Fruit fly (Drosophila melanogaster) whole organism, embryonic: ENCODE data around the gene CG12493.

Experiments used
- Antp ChIP-seq: fragments of 200-800 bp; sonication (Bioruptor generic); optimal IDR thresholded peaks from 3 replicates; lab custom pipeline; 2016; ENCODE audit warnings: missing biosample characterization, missing genetic modification characterization
- CG10321 ChIP-seq: fragments of 200-800 bp; sonication (Bioruptor generic); IDR thresholded peaks from 2 replicates; pipeline ENCODE4 v1.3.6; 2022; ENCODE audit warnings: missing biosample characterization, missing genetic modification characterization
- CG10959 ChIP-seq: fragments of 200-800 bp; sonication (Bioruptor generic); IDR thresholded peaks from 2 replicates; pipeline ENCODE4 v1.3.6; 2022; ENCODE audit warnings: missing biosample characterization, missing genetic modification characterization
- CG10979 ChIP-seq: fragments of 200-800 bp; sonication (Bioruptor generic); optimal IDR thresholded peaks from 2 replicates; lab custom pipeline; 2018; ENCODE audit warnings: missing biosample characterization, mild to moderate bottlenecking, missing genetic modification characterization, moderate library complexity
- CG11398 ChIP-seq: fragments of 200-800 bp; sonication (Bioruptor generic); optimal IDR thresholded peaks from 2 replicates; lab custom pipeline; 2016; ENCODE audit warnings: missing biosample characterization, missing genetic modification characterization
- CG13287 ChIP-seq: fragments of 200-800 bp; sonication (Bioruptor generic); IDR thresholded peaks from 2 replicates; pipeline ENCODE4 v1.3.6; 2022; ENCODE audit warnings: missing biosample characterization, missing genetic modification characterization; ENCODE audit not compliant: partially characterized antibody
- CG14050 ChIP-seq: fragments of 200-800 bp; sonication (Bioruptor generic); IDR thresholded peaks from 3 replicates; pipeline ENCODE4 v1.3.6; 2022; ENCODE audit warnings: missing biosample characterization, missing genetic modification characterization
- CG1529 ChIP-seq: fragments of 200-800 bp; sonication (Bioruptor generic); optimal IDR thresholded peaks from 3 replicates; lab custom pipeline; 2018; ENCODE audit warnings: missing biosample characterization, missing genetic modification characterization
- CG1792 ChIP-seq: fragments of 200-800 bp; sonication (Bioruptor generic); optimal IDR thresholded peaks from 2 replicates; lab custom pipeline; 2016; ENCODE audit warnings: missing biosample characterization, missing genetic modification characterization
- CG2202 ChIP-seq: fragments of 200-800 bp; sonication (Bioruptor generic); optimal IDR thresholded peaks from 2 replicates; lab custom pipeline; 2018; ENCODE audit warnings: missing biosample characterization, mild to moderate bottlenecking, missing genetic modification characterization
- CG2678 ChIP-seq: fragments of 200-800 bp; sonication (Bioruptor generic); optimal IDR thresholded peaks from 3 replicates; lab custom pipeline; 2019; ENCODE audit warnings: missing biosample characterization, mild to moderate bottlenecking, missing genetic modification characterization, moderate library complexity
- CG30020 ChIP-seq: fragments of 200-800 bp; optimal IDR thresholded peaks from 2 replicates; lab custom pipeline; 2019; ENCODE audit warnings: missing biosample characterization, mild to moderate bottlenecking, missing genetic modification characterization, moderate library complexity
- CG6272 ChIP-seq: fragments of 200-800 bp; sonication (Bioruptor generic); IDR thresholded peaks from 2 replicates; pipeline ENCODE4 v1.3.6; 2022; ENCODE audit warnings: missing biosample characterization, missing genetic modification characterization
- CG8281 ChIP-seq: fragments of 200-800 bp; sonication (Bioruptor generic); optimal IDR thresholded peaks from 2 replicates; lab custom pipeline; 2018; ENCODE audit warnings: missing biosample characterization, mild to moderate bottlenecking, missing genetic modification characterization, moderate library complexity
- CG8924 ChIP-seq: fragments of 200-800 bp; optimal IDR thresholded peaks from 3 replicates; lab custom pipeline; 2019; ENCODE audit warnings: missing biosample characterization, mild to moderate bottlenecking, missing genetic modification characterization, moderate library complexity
- CG9215 ChIP-seq: fragments of 200-800 bp; sonication (Bioruptor generic); IDR thresholded peaks from 2 replicates; pipeline ENCODE4 v1.3.6; 2022; ENCODE audit warnings: missing biosample characterization, missing genetic modification characterization
- CG9609 ChIP-seq: fragments of 200-800 bp; sonication (Bioruptor generic); optimal IDR thresholded peaks from 3 replicates; lab custom pipeline; 2016; ENCODE audit warnings: missing biosample characterization, missing genetic modification characterization
- CTCF ChIP-seq: fragments of 200-800 bp; sonication (Bioruptor generic); optimal IDR thresholded peaks from 2 replicates; lab custom pipeline; 2017; ENCODE audit warnings: missing biosample characterization, mild to moderate bottlenecking, missing genetic modification characterization, moderate library complexity
- Dbx ChIP-seq: fragments of 200-800 bp; sonication (Bioruptor generic); IDR thresholded peaks from 3 replicates; pipeline ENCODE4 v1.3.6; 2022; ENCODE audit warnings: missing biosample characterization, missing genetic modification characterization
- Doc2 ChIP-seq: fragments of 200-800 bp; sonication (Bioruptor generic); IDR thresholded peaks from 2 replicates; pipeline ENCODE4 v1.3.6; 2022; ENCODE audit warnings: missing biosample characterization, missing genetic modification characterization
- Hr39 ChIP-seq: fragments of >200 bp; optimal IDR thresholded peaks from 2 replicates; lab custom pipeline; 2017
- Lpt ChIP-seq: fragments of >200 bp; optimal IDR thresholded peaks from 2 replicates; lab custom pipeline; 2018; ENCODE audit warnings: missing biosample characterization, missing genetic modification characterization
- Med ChIP-seq: fragments of 200-800 bp; sonication (Bioruptor generic); peaks from one replicate; lab custom pipeline; 2016; ENCODE audit warnings: missing biosample characterization, missing genetic modification characterization, mild to moderate bottlenecking, inconsistent platforms, moderate library complexity
- Mes4 ChIP-seq: fragments of 200-800 bp; sonication (Bioruptor generic); optimal IDR thresholded peaks from 2 replicates; lab custom pipeline; 2016; ENCODE audit warnings: missing biosample characterization, missing genetic modification characterization
- NFAT ChIP-seq: fragments of 200-800 bp; sonication (Bioruptor generic); IDR thresholded peaks from 2 replicates; pipeline ENCODE4 v1.3.6; 2022; ENCODE audit warnings: missing biosample characterization, missing genetic modification characterization
- Opbp ChIP-seq: fragments of 200-800 bp; sonication (Bioruptor generic); IDR thresholded peaks from 3 replicates; pipeline ENCODE4 v1.3.6; 2022; ENCODE audit warnings: missing biosample characterization, missing genetic modification characterization; ENCODE audit not compliant: partially characterized antibody
- Usf ChIP-seq: fragments of 200-800 bp; sonication (Bioruptor generic); optimal IDR thresholded peaks from 2 replicates; lab custom pipeline; 2017; ENCODE audit warnings: missing genotype, missing biosample characterization, missing genetic modification characterization
- chinmo ChIP-seq: fragments of 200-800 bp; sonication (Bioruptor generic); IDR thresholded peaks from 4 replicates; pipeline ENCODE4 v1.3.6; 2022; ENCODE audit warnings: missing biosample characterization, missing genetic modification characterization; ENCODE audit not compliant: partially characterized antibody
- crol ChIP-seq: fragments of 200-800 bp; sonication (Bioruptor generic); IDR thresholded peaks from 2 replicates; pipeline ENCODE4 v1.3.6; 2022; ENCODE audit warnings: missing biosample characterization, missing genetic modification characterization
- crp ChIP-seq, 2 experiments: fragments of 200-800 bp; sonication (Bioruptor generic); optimal IDR thresholded peaks; 2 replicates in 1 of 2; 3 replicates in 1 of 2; lab custom pipeline; 2017; ENCODE audit warnings: missing biosample characterization in 2 of 2, missing genetic modification characterization in 2 of 2, mild to moderate bottlenecking in 1 of 2, moderate library complexity in 1 of 2
- cwo ChIP-seq: fragments of 200-800 bp; sonication (Bioruptor generic); optimal IDR thresholded peaks from 3 replicates; lab custom pipeline; 2017; ENCODE audit warnings: missing biosample characterization, missing genetic modification characterization, mild to moderate bottlenecking, moderate library complexity, missing genetic modification reagents
- da ChIP-seq: fragments of 200-800 bp; sonication (Bioruptor generic); optimal IDR thresholded peaks from 2 replicates; lab custom pipeline; 2016; ENCODE audit warnings: missing biosample characterization, missing genetic modification characterization
- dati ChIP-seq: fragments of 200-800 bp; sonication (Bioruptor generic); IDR thresholded peaks from 2 replicates; pipeline ENCODE4 v1.3.6; 2022; ENCODE audit warnings: missing biosample characterization, missing genetic modification characterization
- emc ChIP-seq: fragments of 200-800 bp; sonication (Bioruptor generic); optimal IDR thresholded peaks from 2 replicates; lab custom pipeline; 2016; ENCODE audit warnings: missing biosample characterization, missing genetic modification characterization
- fru ChIP-seq: fragments of >200 bp; optimal IDR thresholded peaks from 2 replicates; lab custom pipeline; 2017
- gcm ChIP-seq: fragments of 200-800 bp; sonication (Bioruptor generic); optimal IDR thresholded peaks from 2 replicates; lab custom pipeline; 2019; ENCODE audit warnings: missing biosample characterization, mild to moderate bottlenecking, missing genetic modification characterization, moderate library complexity
- jing ChIP-seq: fragments of 200-800 bp; sonication (Bioruptor generic); optimal IDR thresholded peaks from 2 replicates; lab custom pipeline; 2018; ENCODE audit warnings: missing biosample characterization, mild to moderate bottlenecking, missing genetic modification characterization
- kni ChIP-seq: fragments of 200-800 bp; sonication (Bioruptor generic); optimal IDR thresholded peaks from 3 replicates; lab custom pipeline; 2017; ENCODE audit warnings: mild to moderate bottlenecking, missing biosample characterization, missing genetic modification reagents, missing genetic modification characterization
- knrl ChIP-seq: fragments of 200-800 bp; sonication (Bioruptor generic); IDR thresholded peaks from 3 replicates; pipeline ENCODE4 v1.3.6; 2022; ENCODE audit warnings: missing biosample characterization, missing genetic modification characterization; ENCODE audit not compliant: partially characterized antibody
- lola ChIP-seq, 3 experiments: fragments of >200 bp in 2 of 3; fragments of 200-800 bp in 1 of 3; sonication (Bioruptor generic) in 1 of 3; optimal IDR thresholded peaks; 2 replicates each; lab custom pipeline; 2017 to 2019; ENCODE audit warnings: missing biosample characterization in 3 of 3, missing genetic modification characterization in 3 of 3, mild to moderate bottlenecking in 1 of 3, moderate library complexity in 1 of 3
- luna ChIP-seq: fragments of 200-800 bp; sonication (Bioruptor generic); optimal IDR thresholded peaks from 2 replicates; lab custom pipeline; 2016; ENCODE audit warnings: missing biosample characterization, missing genetic modification characterization
- oc ChIP-seq: fragments of 200-800 bp; sonication (Bioruptor generic); optimal IDR thresholded peaks from 2 replicates; lab custom pipeline; 2018; ENCODE audit warnings: missing biosample characterization, mild to moderate bottlenecking, missing genetic modification characterization, moderate library complexity
- otp ChIP-seq: fragments of 200-800 bp; sonication (Bioruptor generic); IDR thresholded peaks from 3 replicates; pipeline ENCODE4, ENCODE4 v1.3.6; 2022; ENCODE audit warnings: missing biosample characterization, missing genetic modification characterization
- pros ChIP-seq: fragments of 200-800 bp; sonication (Bioruptor generic); optimal IDR thresholded peaks from 3 replicates; lab custom pipeline; 2019; ENCODE audit warnings: missing biosample characterization, mild to moderate bottlenecking, missing genetic modification characterization, moderate library complexity
- sd ChIP-seq: fragments of 200-800 bp; sonication (Bioruptor generic); optimal IDR thresholded peaks from 3 replicates; lab custom pipeline; 2018; ENCODE audit warnings: missing biosample characterization, mild to moderate bottlenecking, missing genetic modification characterization, moderate library complexity
- sens ChIP-seq: fragments of 200-800 bp; sonication (Bioruptor generic); peaks from one replicate; lab custom pipeline; 2016; ENCODE audit warnings: missing biosample characterization, missing genetic modification characterization
- sug ChIP-seq: fragments of 200-800 bp; optimal IDR thresholded peaks from 2 replicates; lab custom pipeline; 2019; ENCODE audit warnings: missing biosample characterization, mild to moderate bottlenecking, missing genetic modification characterization, moderate library complexity
- tap ChIP-seq: fragments of 200-800 bp; optimal IDR thresholded peaks from 3 replicates; lab custom pipeline; 2019; ENCODE audit warnings: missing biosample characterization, mild to moderate bottlenecking, missing genetic modification characterization, moderate library complexity
- ttk ChIP-seq: fragments of 200-800 bp; sonication (Bioruptor generic); IDR thresholded peaks from 2 replicates; pipeline ENCODE4 v2.1.2; 2022; ENCODE audit warnings: missing biosample characterization, missing genetic modification characterization
- vvl ChIP-seq: fragments of 200-800 bp; sonication (Bioruptor generic); IDR thresholded peaks from 2 replicates; pipeline ENCODE4 v1.3.6; 2022; ENCODE audit warnings: missing biosample characterization, missing genetic modification characterization
- wdn ChIP-seq: fragments of 200-800 bp; sonication (Bioruptor generic); IDR thresholded peaks from 2 replicates; pipeline ENCODE4 v1.3.6; 2022; ENCODE audit warnings: missing biosample characterization, missing genetic modification characterization
- yki ChIP-seq: fragments of >200 bp; optimal IDR thresholded peaks from 3 replicates; lab custom pipeline; 2018

The CG12493 gene

dm6 chr3L:4747119-4747851 is 6.3 kb downstream of the CG12493 start:
- no peak for TF ChIP-seq CG8281 (tag; lab: Kevin White, UChicago)
- TF ChIP-seq chinmo (GFP tag; lab: Robert Waterston, UW), result peak; percentile 69; the same call in 1 of the 4 replicates
- TF ChIP-seq dati (GFP tag; lab: Robert Waterston, UW), result no peak
- no peak for TF ChIP-seq lola (GFP tag; optimal IDR thresholded peaks at IDR 0.05; lab: Kevin White, UChicago)
- TF ChIP-seq pros (GFP tag; lab: Kevin White, UChicago), result no peak
- peak; percentile 35 for TF ChIP-seq oc
- TF ChIP-seq kni, result no peak
- TF ChIP-seq CG8924 (tag; lab: Kevin White, UChicago), result no peak
- no peak for TF ChIP-seq knrl
- no peak for TF ChIP-seq fru (lab: Kevin White, UChicago)
- no peak for TF ChIP-seq CG14050 (GFP tag; lab: Robert Waterston, UW)
- TF ChIP-seq Hr39 (lab: Kevin White, UChicago), result peak; percentile 48
- no peak for TF ChIP-seq CG30020 (tag; lab: Kevin White, UChicago)
- TF ChIP-seq vvl (GFP tag; lab: Robert Waterston, UW), result no peak
- TF ChIP-seq Lpt (GFP tag; lab: Kevin White, UChicago), result no peak
- TF ChIP-seq Mes4 (GFP tag; lab: Kevin White, UChicago), result no peak
- no peak for TF ChIP-seq CG1792 (GFP tag; lab: Kevin White, UChicago)
- TF ChIP-seq luna, result no peak
- no peak for TF ChIP-seq CG2202
- peak; percentile 43 for TF ChIP-seq sd (tag; lab: Kevin White, UChicago)
- 0 out of 3 replicates have a peak, but pooled peaks have one; percentile 29 for TF ChIP-seq Dbx (GFP tag; lab: Robert Waterston, UW)
- no peak for TF ChIP-seq Antp (GFP tag; lab: Kevin White, UChicago)
- peak; percentile 4 for TF ChIP-seq CG10979 (tag; lab: Kevin White, UChicago)
- peak; percentile 84 for TF ChIP-seq sens (GFP tag; lab: Kevin White, UChicago)
- no peak for TF ChIP-seq CG10959 (GFP tag; lab: Robert Waterston, UW)
- no peak for TF ChIP-seq yki (lab: Kevin White, UChicago)
- peak; percentile 1 for TF ChIP-seq CG2678 (tag; lab: Kevin White, UChicago)
- no peak for TF ChIP-seq Opbp
- no peak for TF ChIP-seq CG13287 (GFP tag; lab: Robert Waterston, UW)
- no peak for TF ChIP-seq crp (GFP tag; optimal IDR thresholded peaks at IDR 0.05; lab: Kevin White, UChicago)
- TF ChIP-seq CG10321 (GFP tag; lab: Robert Waterston, UW), result 0 out of 2 replicates have a peak, but pooled peaks have one; percentile 26
- TF ChIP-seq da (GFP tag; lab: Kevin White, UChicago), result no peak
- 0 out of 2 replicates have a peak, but pooled peaks have one; percentile 14 for TF ChIP-seq CG6272 (GFP tag; lab: Robert Waterston, UW)
- no peak for TF ChIP-seq Doc2 (GFP tag; lab: Robert Waterston, UW)
- peak; percentile 55 for TF ChIP-seq Med (GFP tag; lab: Kevin White, UChicago)
- TF ChIP-seq NFAT, result peak; percentile 3; the same call in 1 of the 2 replicates
- TF ChIP-seq CG1529 (GFP tag; lab: Kevin White, UChicago), result no peak
- no peak for TF ChIP-seq Usf
- TF ChIP-seq wdn (GFP tag; lab: Robert Waterston, UW), result no peak
- TF ChIP-seq CTCF (GFP tag; lab: Kevin White, UChicago), result no peak
- no peak for TF ChIP-seq otp
- TF ChIP-seq tap (tag; lab: Kevin White, UChicago), result no peak
- peak; percentile 56 for TF ChIP-seq cwo (GFP tag; lab: Kevin White, UChicago)
- TF ChIP-seq CG11398, result no peak
- no peak for TF ChIP-seq CG9215 (GFP tag; lab: Robert Waterston, UW)
- no peak for TF ChIP-seq ttk
- TF ChIP-seq crol (GFP tag; lab: Robert Waterston, UW), result peak; percentile 94
- no peak for TF ChIP-seq emc (GFP tag; lab: Kevin White, UChicago)
- no peak for TF ChIP-seq sug (tag; lab: Kevin White, UChicago)
- no peak for TF ChIP-seq CG9609 (GFP tag; lab: Kevin White, UChicago)
- no peak for TF ChIP-seq jing
- no peak for TF ChIP-seq gcm
